Worm (Caenorhabditis elegans) whole organism, late embryonic: ENCODE results near the gene F17E9.16.

Source experiments
- T23F11.4 ChIP-seq: fragments of 200-800 bp; sonication (Bioruptor generic); optimal IDR thresholded peaks from 2 replicates; lab custom pipeline; 2018; ENCODE audit warnings: mild to moderate bottlenecking, missing genetic modification characterization, missing compliant biosample characterization
- ceh-22 ChIP-seq: sonication (generic microtip); optimal IDR thresholded peaks from 2 replicates; lab custom pipeline; 2017; ENCODE audit warnings: missing biosample characterization, missing genetic modification characterization
- ceh-45 ChIP-seq: fragments of 200-800 bp; sonication (Bioruptor generic); IDR thresholded peaks from 2 replicates; pipeline ENCODE4 v1.3.6; 2022; ENCODE audit warnings: missing genetic modification reagents, missing genetic modification characterization, missing compliant biosample characterization
- fax-1 ChIP-seq: sonication (generic microtip); optimal IDR thresholded peaks from 2 replicates; lab custom pipeline; 2016; ENCODE audit warnings: missing genotype, missing genetic modification characterization, missing compliant biosample characterization
- nhr-11 ChIP-seq: fragments of 150-350 bp; optimal IDR thresholded peaks from 2 replicates; lab custom pipeline; 2014; ENCODE audit warnings: missing biosample characterization, missing genetic modification characterization
- pha-4 ChIP-seq: fragments of 150-350 bp; optimal IDR thresholded peaks from 2 replicates; lab custom pipeline; 2018; ENCODE audit warnings: missing biosample characterization, missing genetic modification reagents, missing genetic modification characterization
- ref-2 ChIP-seq: sonication (generic microtip); optimal IDR thresholded peaks from 2 replicates; lab custom pipeline; 2016; ENCODE audit warnings: missing genetic modification characterization, missing compliant biosample characterization

DNA sequence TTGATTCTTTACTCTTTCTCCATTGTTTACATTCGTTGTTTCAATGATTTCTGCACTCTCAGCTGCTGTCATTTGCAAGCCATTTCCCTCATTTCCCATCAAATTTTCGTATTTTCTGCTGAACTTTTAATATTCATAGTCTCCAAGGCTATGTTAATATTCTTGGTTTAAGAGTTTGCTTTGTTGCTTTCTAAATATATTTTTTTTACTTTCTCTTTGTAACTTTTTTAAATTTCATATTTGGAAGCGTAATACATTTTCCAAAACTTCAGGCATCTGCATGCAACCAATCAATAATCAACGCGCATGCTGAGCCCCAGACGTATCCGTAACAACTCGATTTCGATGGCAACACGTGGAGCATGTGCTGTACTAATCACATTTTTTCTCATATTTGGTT is 8.7 kb downstream of the F17E9.16 start, which contains the start of gene sqv-1:
- TF ChIP-seq fax-1 (no peak), ceh-45 (GFP tag; lab: Robert Waterston, UW) (no peak), nhr-11 (tag; lab: Kevin White, UChicago) (no peak), ref-2 (tag; lab: Kevin White, UChicago) (no peak), T23F11.4 (no peak), ceh-22 (tag; lab: Kevin White, UChicago) (no peak), pha-4 (tag; lab: Kevin White, UChicago) (no peak)
